Fruit fly (Drosophila melanogaster): ENCODE results near the gene CG14402.

Gene CG14402

DNA sequence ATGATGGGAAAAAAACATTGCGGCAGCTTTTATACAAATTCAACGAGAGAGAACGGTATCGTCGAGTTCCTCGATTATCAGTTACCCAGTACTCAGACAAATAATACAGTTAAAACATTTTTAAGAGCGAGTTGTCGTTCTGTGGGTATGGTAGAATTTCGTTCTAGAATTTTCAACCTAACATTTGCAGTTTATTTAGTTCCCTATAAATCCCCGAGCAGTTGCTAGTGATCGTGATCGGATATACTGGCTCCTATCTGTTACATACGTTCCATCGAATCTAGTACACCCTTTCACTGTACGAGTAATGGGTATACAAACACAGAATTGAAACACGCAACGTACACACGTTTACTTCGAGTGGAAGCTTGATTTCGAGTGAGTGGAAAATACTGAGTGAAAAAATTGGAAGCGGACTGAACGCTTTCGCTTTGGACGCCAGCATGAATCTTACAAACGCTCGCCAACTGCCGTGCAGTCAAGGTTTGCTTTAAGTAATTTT lies 15.7 kb downstream of the CG14402 start, which contains the start of gene CG9338 (continued):
- peak; percentile 88 for TF ChIP-seq pan (optimal IDR thresholded peaks at IDR 0.05)
- peak; percentile 94 for TF ChIP-seq HLH106 (tag; optimal IDR thresholded peaks at IDR 0.05)
- no peak for TF ChIP-seq Abd-B (GFP tag; optimal IDR thresholded peaks at IDR 0.05)
- TF ChIP-seq dsf (GFP tag; optimal IDR thresholded peaks at IDR 0.05; ENCODE audit: borderline replicate concordance) = no peak
- no peak for TF ChIP-seq Myc (optimal IDR thresholded peaks at IDR 0.05)
- peak; percentile 90 for TF ChIP-seq dmrt93B (GFP tag; optimal IDR thresholded peaks at IDR 0.05)
- TF ChIP-seq Mio (GFP tag; optimal IDR thresholded peaks at IDR 0.05) = no peak
- no peak for TF ChIP-seq dl (GFP tag; optimal IDR thresholded peaks at IDR 0.05; ENCODE audit: insufficient read depth in 1 of 2, partially characterized antibody in 2 of 2)
- peak; percentile 72 for TF ChIP-seq sv (GFP tag; optimal IDR thresholded peaks at IDR 0.05)
- TF ChIP-seq rgr (GFP tag; optimal IDR thresholded peaks at IDR 0.05) = peak; percentile 86
- no peak for TF ChIP-seq Dfd (GFP tag; optimal IDR thresholded peaks at IDR 0.05)

DNA sequence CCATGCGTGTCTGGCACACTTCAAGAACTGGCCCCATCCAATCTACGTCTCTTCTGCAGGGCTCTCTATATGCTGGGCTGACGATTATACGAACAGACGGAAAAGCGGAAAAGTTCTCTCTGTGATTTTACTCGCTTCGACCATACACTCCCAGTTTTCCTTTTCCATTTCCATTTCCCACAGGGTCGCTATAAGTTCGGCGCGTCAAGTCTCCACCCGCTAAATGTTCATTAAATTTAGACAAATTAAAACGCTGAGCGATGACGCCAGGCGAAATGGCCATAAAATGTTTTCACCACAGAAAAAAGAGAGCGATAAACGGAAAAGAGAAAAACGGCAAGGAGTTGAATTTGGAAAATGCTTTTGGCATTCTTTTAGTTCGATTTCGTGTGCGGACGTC lies 18.3 kb downstream of the CG14402 start, which contains the start of gene CG31675:
Gene CG31675, plus strand, starts transcription at position 375 of the 400 bp plus-strand sequence.
- TF ChIP-seq CrebA (GFP tag; optimal IDR thresholded peaks at IDR 0.05; ENCODE audit: borderline replicate concordance) (no peak), ey (GFP tag; optimal IDR thresholded peaks at IDR 0.05) (no peak), lola (GFP tag; optimal IDR thresholded peaks at IDR 0.05) (no peak), Abd-B (GFP tag; optimal IDR thresholded peaks at IDR 0.05) (no peak), Hnf4 (GFP tag; optimal IDR thresholded peaks at IDR 0.05) (no peak), Sp1 (GFP tag; optimal IDR thresholded peaks at IDR 0.05) (no peak), Dif (GFP tag; optimal IDR thresholded peaks at IDR 0.05; ENCODE audit: partially characterized antibody) (no peak), OdsH (GFP tag; optimal IDR thresholded peaks at IDR 0.05) (no peak), N (GFP tag; optimal IDR thresholded peaks at IDR 0.05) (no peak), Myc (optimal IDR thresholded peaks at IDR 0.05) (no peak), Rel (GFP tag; optimal IDR thresholded peaks at IDR 0.05) (no peak), Rel (tag; optimal IDR thresholded peaks at IDR 0.05) (no peak), CG32264 (GFP tag; optimal IDR thresholded peaks at IDR 0.05) (no peak), CG9705 (GFP tag; optimal IDR thresholded peaks at IDR 0.05) (no peak)

DNA sequence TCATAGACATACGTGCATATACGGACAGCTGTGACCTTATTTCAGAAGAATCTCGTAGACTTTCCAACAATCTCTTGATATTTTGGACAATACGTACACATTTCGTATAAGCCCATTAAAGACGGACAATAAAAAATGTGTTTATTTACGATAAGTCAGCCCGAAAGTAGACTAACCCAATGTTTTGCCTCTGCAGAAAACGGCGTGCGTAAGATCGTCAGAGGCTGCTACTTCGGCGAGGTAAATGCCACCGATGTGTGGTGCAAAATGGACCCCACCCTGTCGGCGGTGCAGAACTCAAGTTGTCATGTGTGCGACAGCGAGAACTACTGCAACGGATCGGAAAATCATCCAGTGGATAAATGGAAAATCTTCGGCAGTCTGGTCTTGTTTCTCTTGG lies 19.8 kb downstream of the CG14402 start:
- TF ChIP-seq sage (GFP tag; optimal IDR thresholded peaks at IDR 0.05) (no peak), fru (GFP tag; optimal IDR thresholded peaks at IDR 0.05) (no peak), Myc (optimal IDR thresholded peaks at IDR 0.05) (peak; percentile 30)

DNA sequence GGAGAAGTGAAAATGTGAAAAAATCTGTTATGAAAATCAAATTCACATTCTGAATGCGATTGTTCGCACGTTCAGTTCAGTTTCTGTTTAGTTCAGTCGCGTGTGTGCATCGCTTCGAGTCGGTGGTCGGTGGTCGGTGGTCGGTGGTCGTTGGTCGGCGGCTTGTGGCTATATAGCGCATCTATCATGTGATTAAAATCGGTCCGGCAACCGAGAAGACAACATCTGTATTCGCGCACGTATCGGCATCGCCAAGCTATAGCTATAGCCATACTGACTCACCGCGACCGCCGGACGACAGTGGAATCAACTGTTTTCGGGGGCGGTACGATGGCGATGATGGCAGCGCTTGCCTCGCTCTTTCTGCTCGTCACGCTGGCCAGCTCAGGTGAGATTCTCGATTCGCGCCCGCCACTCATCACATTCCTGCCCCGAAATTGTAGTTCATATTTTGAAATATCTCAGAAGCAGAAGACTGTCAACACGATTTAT lies 20.8 kb downstream of the CG14402 start, which contains the start of gene CG14401:
Gene CG14401, plus strand, starts transcription at position 51 of the 492 bp plus-strand sequence.
- TF ChIP-seq Hnf4 (GFP tag; optimal IDR thresholded peaks at IDR 0.05) (no peak), psq (GFP tag; optimal IDR thresholded peaks at IDR 0.05) (no peak), Mio (GFP tag; optimal IDR thresholded peaks at IDR 0.05) (no peak)

DNA sequence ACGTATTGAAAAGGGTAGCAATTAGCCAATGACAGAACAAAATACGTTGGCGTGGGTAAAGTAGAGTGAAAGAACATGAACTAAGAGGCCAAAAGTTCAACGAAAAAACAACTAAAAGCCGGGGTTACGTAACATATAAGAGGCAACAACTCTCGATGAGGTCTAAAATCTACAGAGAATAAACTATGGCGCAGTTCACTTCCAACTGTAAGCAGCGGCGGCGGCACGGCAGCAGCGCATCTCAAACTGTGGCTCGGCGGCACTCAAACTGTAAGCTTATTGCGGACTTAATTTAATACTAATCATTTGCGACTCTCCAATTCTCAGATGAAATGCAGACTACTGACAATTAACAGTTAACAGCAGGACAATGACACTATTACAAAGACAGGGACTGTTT lies 25.4 kb downstream of the CG14402 start:
- no peak for TF ChIP-seq br (GFP tag; optimal IDR thresholded peaks at IDR 0.05)
- TF ChIP-seq CG32264 (GFP tag; optimal IDR thresholded peaks at IDR 0.05) = no peak
- peak; percentile 75 for TF ChIP-seq Myc (optimal IDR thresholded peaks at IDR 0.05)
- TF ChIP-seq psq (GFP tag; optimal IDR thresholded peaks at IDR 0.05) = no peak
- no peak for TF ChIP-seq Dif (GFP tag; optimal IDR thresholded peaks at IDR 0.05; ENCODE audit: partially characterized antibody)
- no peak for TF ChIP-seq Abd-B (GFP tag; optimal IDR thresholded peaks at IDR 0.05)
- TF ChIP-seq Dfd (GFP tag; optimal IDR thresholded peaks at IDR 0.05) = no peak
- no peak for TF ChIP-seq dsf (GFP tag; optimal IDR thresholded peaks at IDR 0.05; ENCODE audit: borderline replicate concordance)

DNA sequence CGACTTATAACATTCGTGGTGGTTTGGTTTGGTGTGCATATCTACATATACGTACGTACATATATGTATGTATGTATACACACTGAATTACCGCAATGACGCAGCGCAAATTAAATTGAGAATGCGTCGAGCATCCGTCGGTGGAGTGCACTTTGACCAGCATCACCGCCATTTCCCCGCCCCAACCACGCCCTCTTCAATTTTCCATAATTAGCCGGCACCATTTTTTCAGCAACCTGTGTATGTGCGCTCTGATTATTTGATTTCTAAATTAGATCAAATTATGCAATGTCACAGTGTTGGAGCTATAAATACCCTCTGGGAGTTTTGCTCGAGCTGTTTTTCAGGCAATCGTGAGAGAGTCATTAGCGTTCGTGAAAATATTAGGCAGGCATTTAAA lies 29.0 kb downstream of the CG14402 start:
- TF ChIP-seq rgr (GFP tag; optimal IDR thresholded peaks at IDR 0.05) = no peak

DNA sequence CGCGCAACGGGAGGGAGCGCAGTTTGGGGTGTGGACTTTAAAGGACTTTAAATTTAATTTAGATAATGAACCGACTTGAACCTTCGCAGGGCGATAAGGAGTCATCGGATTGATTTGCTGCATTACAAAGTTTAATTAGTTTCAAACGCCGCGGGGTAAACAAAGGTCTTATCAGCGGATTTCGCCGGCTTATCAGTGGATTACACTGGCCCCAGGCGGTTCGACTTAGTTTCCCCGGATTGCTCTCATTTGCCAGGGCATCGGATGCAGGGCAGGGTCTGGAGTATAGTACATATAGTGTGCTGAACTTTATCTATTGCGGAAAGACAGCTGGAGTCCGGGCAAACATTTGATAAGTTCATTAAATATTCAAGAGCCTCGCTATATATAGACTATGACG lies 29.4 kb downstream of the CG14402 start:
- no peak for TF ChIP-seq dl (GFP tag; optimal IDR thresholded peaks at IDR 0.05; ENCODE audit: insufficient read depth in 1 of 2, partially characterized antibody in 2 of 2)
- TF ChIP-seq CrebA (GFP tag; optimal IDR thresholded peaks at IDR 0.05; ENCODE audit: borderline replicate concordance) = no peak
- TF ChIP-seq Jra (GFP tag; optimal IDR thresholded peaks at IDR 0.05) = no peak
- TF ChIP-seq pan (optimal IDR thresholded peaks at IDR 0.05) = no peak
- TF ChIP-seq Hr78 (GFP tag; optimal IDR thresholded peaks at IDR 0.05) = no peak
- TF ChIP-seq tai (GFP tag; optimal IDR thresholded peaks at IDR 0.05) = no peak
- TF ChIP-seq ey (GFP tag; optimal IDR thresholded peaks at IDR 0.05) = no peak
- TF ChIP-seq sage (GFP tag; optimal IDR thresholded peaks at IDR 0.05) = no peak
- TF ChIP-seq h (GFP tag; optimal IDR thresholded peaks at IDR 0.05) = no peak
- TF ChIP-seq woc (GFP tag; optimal IDR thresholded peaks at IDR 0.05) = no peak
- TF ChIP-seq Dfd (GFP tag; optimal IDR thresholded peaks at IDR 0.05) = no peak
- no peak for TF ChIP-seq Mio (GFP tag; optimal IDR thresholded peaks at IDR 0.05)
- TF ChIP-seq dmrt93B (GFP tag; optimal IDR thresholded peaks at IDR 0.05) = no peak
- no peak for TF ChIP-seq Vsx2 (GFP tag; optimal IDR thresholded peaks at IDR 0.05; ENCODE audit: partially characterized antibody)
- TF ChIP-seq OdsH (GFP tag; optimal IDR thresholded peaks at IDR 0.05) = no peak

Data from whole organism, wandering third instar larva.